Worm (Caenorhabditis elegans) whole organism, L2 larva: ENCODE measurements around the gene C13B4.1.
A peak's percentile ranks its signal among the peaks of the same experiment; 100 is the strongest.

Experiments used
- C34F6.9 ChIP-seq: fragments of 150-350 bp; optimal IDR thresholded peaks from 2 replicates; lab custom pipeline; 2014; ENCODE audit warnings: missing biosample characterization, missing genetic modification characterization
- F13H6.1 ChIP-seq: sonication (generic microtip); optimal IDR thresholded peaks from 2 replicates; lab custom pipeline; 2016; ENCODE audit warnings: missing genetic modification characterization, missing compliant biosample characterization
- R02D3.7 ChIP-seq: fragments of 150-350 bp; optimal IDR thresholded peaks from 2 replicates; lab custom pipeline; 2014; ENCODE audit warnings: missing biosample characterization, missing genetic modification characterization
- Y55F3AM.14 ChIP-seq: fragments of 200-800 bp; sonication (Bioruptor generic); optimal IDR thresholded peaks from 2 replicates; lab custom pipeline; 2018; ENCODE audit warnings: mild to moderate bottlenecking, missing genetic modification characterization, missing compliant biosample characterization
- ZK546.5 ChIP-seq: sonication (generic microtip); optimal IDR thresholded peaks from 2 replicates; lab custom pipeline; 2017; ENCODE audit warnings: missing biosample characterization, missing genetic modification characterization
- alr-1 ChIP-seq: fragments of 150-350 bp; optimal IDR thresholded peaks from 2 replicates; lab custom pipeline; 2014; ENCODE audit warnings: missing biosample characterization, missing genetic modification characterization
- aly-2 ChIP-seq: fragments of 150-350 bp; optimal IDR thresholded peaks from 2 replicates; lab custom pipeline; 2014; ENCODE audit warnings: missing biosample characterization, missing genetic modification characterization
- ama-1 ChIP-seq: fragments of 150-350 bp; optimal IDR thresholded peaks from 2 replicates; lab custom pipeline; 2018; ENCODE audit warnings: inconsistent platforms
- blmp-1 ChIP-seq: sonication (generic microtip); optimal IDR thresholded peaks from 2 replicates; lab custom pipeline; 2017; ENCODE audit warnings: missing genetic modification characterization, mild to moderate bottlenecking, missing compliant biosample characterization, antibody characterized with exemption, moderate library complexity; ENCODE audit not compliant: insufficient read depth
- ceh-16 ChIP-seq: fragments of 150-350 bp; optimal IDR thresholded peaks from 2 replicates; lab custom pipeline; 2014; ENCODE audit warnings: missing biosample characterization, missing genetic modification characterization
- ceh-82 ChIP-seq: fragments of 150-350 bp; optimal IDR thresholded peaks from 2 replicates; lab custom pipeline; 2014; ENCODE audit warnings: missing biosample characterization, missing genetic modification characterization
- crh-2 ChIP-seq: sonication (generic microtip); optimal IDR thresholded peaks from 2 replicates; lab custom pipeline; 2017; ENCODE audit warnings: missing biosample characterization, missing genetic modification characterization
- dmd-4 ChIP-seq: sonication (generic microtip); optimal IDR thresholded peaks from 2 replicates; lab custom pipeline; 2017; ENCODE audit warnings: missing biosample characterization, missing genetic modification characterization
- elt-1 ChIP-seq: fragments of 150-350 bp; optimal IDR thresholded peaks from 2 replicates; lab custom pipeline; 2014; ENCODE audit warnings: missing biosample characterization, missing genetic modification characterization
- elt-3 ChIP-seq: sonication (generic microtip); optimal IDR thresholded peaks from 2 replicates; lab custom pipeline; 2017; ENCODE audit warnings: missing biosample characterization, missing genetic modification characterization
- fos-1 ChIP-seq: fragments of 150-350 bp; optimal IDR thresholded peaks from 2 replicates; lab custom pipeline; 2014; ENCODE audit warnings: missing biosample characterization, missing genetic modification characterization
- gmeb-1 ChIP-seq: fragments of 150-350 bp; optimal IDR thresholded peaks from 2 replicates; lab custom pipeline; 2014; ENCODE audit warnings: missing biosample characterization, missing genetic modification characterization
- lin-11 ChIP-seq: fragments of 150-350 bp; sonication (generic microtip); optimal IDR thresholded peaks from 2 replicates; lab custom pipeline; 2014; ENCODE audit warnings: missing biosample characterization, missing genetic modification characterization, inconsistent platforms, mixed read lengths
- lin-13 ChIP-seq: fragments of 150-350 bp; optimal IDR thresholded peaks from 2 replicates; lab custom pipeline; 2014; ENCODE audit warnings: missing biosample characterization, missing genetic modification reagents, missing genetic modification characterization
- lin-39 ChIP-seq: fragments of 150-350 bp; optimal IDR thresholded peaks from 2 replicates; lab custom pipeline; 2014; ENCODE audit warnings: missing biosample characterization, missing genetic modification reagents, missing genetic modification characterization
- lsy-2 ChIP-seq, 2 experiments: fragments of 150-350 bp in 1 of 2; sonication (generic microtip) in 1 of 2; optimal IDR thresholded peaks; 2 replicates each; lab custom pipeline; 2014 to 2017; ENCODE audit warnings: missing biosample characterization in 2 of 2, missing genetic modification characterization in 2 of 2
- mab-5 ChIP-seq: fragments of 150-350 bp; optimal IDR thresholded peaks from 2 replicates; lab custom pipeline; 2014; ENCODE audit warnings: missing biosample characterization, missing genetic modification characterization
- mbf-1 ChIP-seq: sonication (generic microtip); optimal IDR thresholded peaks from 2 replicates; lab custom pipeline; 2017; ENCODE audit warnings: missing biosample characterization, missing genetic modification characterization
- nhr-11 ChIP-seq: fragments of 150-350 bp; optimal IDR thresholded peaks from 2 replicates; lab custom pipeline; 2014; ENCODE audit warnings: missing biosample characterization, missing genetic modification characterization
- nhr-12 ChIP-seq: fragments of 150-350 bp; optimal IDR thresholded peaks from 2 replicates; lab custom pipeline; 2014; ENCODE audit warnings: missing biosample characterization, missing genetic modification characterization
- nhr-129 ChIP-seq: fragments of 150-350 bp; optimal IDR thresholded peaks from 2 replicates; lab custom pipeline; 2014; ENCODE audit warnings: missing biosample characterization, missing genetic modification characterization
- nhr-21 ChIP-seq: fragments of 150-350 bp; optimal IDR thresholded peaks from 2 replicates; lab custom pipeline; 2014; ENCODE audit warnings: missing biosample characterization, missing genetic modification characterization
- nhr-23 ChIP-seq: fragments of 150-350 bp; optimal IDR thresholded peaks from 2 replicates; lab custom pipeline; 2014; ENCODE audit warnings: missing biosample characterization, missing genetic modification reagents, missing genetic modification characterization
- nhr-237 ChIP-seq: fragments of 150-350 bp; optimal IDR thresholded peaks from 2 replicates; lab custom pipeline; 2014; ENCODE audit warnings: missing biosample characterization, missing genetic modification characterization
- nhr-25 ChIP-seq: fragments of 150-350 bp; sonication (generic microtip); optimal IDR thresholded peaks from 3 replicates; lab custom pipeline; 2014; ENCODE audit warnings: missing biosample characterization, missing genetic modification characterization
- nhr-6 ChIP-seq: fragments of 150-350 bp; optimal IDR thresholded peaks from 2 replicates; lab custom pipeline; 2014; ENCODE audit warnings: missing biosample characterization, missing genetic modification characterization
- nhr-77 ChIP-seq: fragments of 150-350 bp; optimal IDR thresholded peaks from 2 replicates; lab custom pipeline; 2014; ENCODE audit warnings: missing biosample characterization, missing genetic modification characterization
- peb-1 ChIP-seq: fragments of 150-350 bp; optimal IDR thresholded peaks from 2 replicates; lab custom pipeline; 2014; ENCODE audit warnings: missing biosample characterization, missing genetic modification characterization
- sem-4 ChIP-seq: fragments of 150-350 bp; optimal IDR thresholded peaks from 2 replicates; lab custom pipeline; 2014; ENCODE audit warnings: missing biosample characterization, missing genetic modification reagents, missing genetic modification characterization
- skn-1 ChIP-seq: sonication (generic microtip); optimal IDR thresholded peaks from 2 replicates; lab custom pipeline; 2017; ENCODE audit warnings: missing biosample characterization, missing genetic modification characterization
- sma-3 ChIP-seq: sonication (generic microtip); optimal IDR thresholded peaks from 2 replicates; lab custom pipeline; 2016; ENCODE audit warnings: missing genetic modification reagents, missing genetic modification characterization, missing compliant biosample characterization
- sma-9 ChIP-seq, 2 experiments: fragments of 150-350 bp in 1 of 2; sonication (generic microtip) in 1 of 2; optimal IDR thresholded peaks; 2 replicates each; lab custom pipeline; 2014 to 2016; ENCODE audit warnings: missing genetic modification characterization in 2 of 2, mild to moderate bottlenecking in 1 of 2, missing biosample characterization in 1 of 2, missing compliant biosample characterization in 1 of 2, missing genetic modification reagents in 1 of 2, moderate library complexity in 1 of 2
- unc-39 ChIP-seq: fragments of 150-350 bp; optimal IDR thresholded peaks from 2 replicates; lab custom pipeline; 2014; ENCODE audit warnings: missing biosample characterization, missing genetic modification characterization
- unc-55 ChIP-seq: fragments of 150-350 bp; sonication (generic microtip); optimal IDR thresholded peaks from 3 replicates; lab custom pipeline; 2014; ENCODE audit warnings: missing biosample characterization, missing genetic modification reagents, missing genetic modification characterization
- zag-1 ChIP-seq: fragments of 150-350 bp; optimal IDR thresholded peaks from 2 replicates; lab custom pipeline; 2014; ENCODE audit warnings: missing biosample characterization, missing genetic modification characterization
- ztf-1 ChIP-seq: fragments of 200-800 bp; sonication (Bioruptor generic); conservative IDR thresholded peaks from 2 replicates; pipeline ENCODE4 v1.3.6; 2022; ENCODE audit warnings: missing genetic modification characterization, missing compliant biosample characterization
- ztf-4 ChIP-seq: fragments of 150-350 bp; optimal IDR thresholded peaks from 2 replicates; lab custom pipeline; 2014; ENCODE audit warnings: missing biosample characterization, missing genetic modification characterization

The C13B4.1 gene

ce11 chrII:14496809-14497208, 17.4 kb upstream of the C13B4.1 start (continued):
- TF ChIP-seq lin-13 (peak; percentile 76), fos-1 (tag; lab: Kevin White, UChicago) (peak; percentile 74), ztf-1 (no peak), unc-55 (GFP tag; lab: Kevin White, UChicago) (peak; percentile 66), F13H6.1 (tag; lab: Kevin White, UChicago) (peak; percentile 70), nhr-237 (no peak), ama-1 (lab: Kevin White, UChicago) (no peak)

- TF ChIP-seq C34F6.9 (tag; lab: Kevin White, UChicago) (no peak), crh-2 (peak; percentile 42), nhr-21 (tag; lab: Kevin White, UChicago) (peak; percentile 55), fos-1 (tag; lab: Kevin White, UChicago) (peak; percentile 1), nhr-77 (tag; lab: Kevin White, UChicago) (peak; percentile 35), sma-9 (GFP tag; optimal IDR thresholded peaks at IDR 0.05; lab: Kevin White, UChicago) (peak; percentile 87), sma-9 (tag; optimal IDR thresholded peaks at IDR 0.05; lab: Kevin White, UChicago) (no peak), nhr-6 (tag; lab: Kevin White, UChicago) (no peak), ztf-1 (no peak), Y55F3AM.14 (GFP tag; lab: Kevin White, UChicago) (no peak), nhr-25 (tag; lab: Kevin White, UChicago) (peak; percentile 12), nhr-129 (peak; percentile 43), blmp-1 (tag; lab: Kevin White, UChicago) (peak; percentile 54)
Observed at ce11 chrII:14495341-14495740, 15.9 kb upstream of the C13B4.1 start.

ce11 chrII:14494464-14494863, 15.0 kb upstream of the C13B4.1 start:
- TF ChIP-seq alr-1 (no peak), gmeb-1 (tag; lab: Kevin White, UChicago) (no peak), nhr-237 (no peak), fos-1 (tag; lab: Kevin White, UChicago) (peak; percentile 55), sem-4 (tag; lab: Kevin White, UChicago) (no peak), unc-55 (GFP tag; lab: Kevin White, UChicago) (no peak), dmd-4 (tag; lab: Kevin White, UChicago) (no peak), C34F6.9 (tag; lab: Kevin White, UChicago) (no peak), F13H6.1 (tag; lab: Kevin White, UChicago) (no peak), elt-1 (tag; lab: Kevin White, UChicago) (no peak), ztf-4 (tag; lab: Kevin White, UChicago) (no peak), lsy-2 (tag; optimal IDR thresholded peaks at IDR 0.05; lab: Kevin White, UChicago) (no peak), lin-13 (no peak), crh-2 (no peak), lin-39 (tag; lab: Kevin White, UChicago) (no peak), aly-2 (tag; lab: Kevin White, UChicago) (no peak), nhr-11 (no peak), sma-3 (GFP tag; lab: Kevin White, UChicago) (no peak), blmp-1 (tag; lab: Kevin White, UChicago) (peak; percentile 12), unc-39 (no peak), peb-1 (tag; lab: Kevin White, UChicago) (no peak), sma-9 (GFP tag; optimal IDR thresholded peaks at IDR 0.05; lab: Kevin White, UChicago) (peak; percentile 30), sma-9 (tag; optimal IDR thresholded peaks at IDR 0.05; lab: Kevin White, UChicago) (no peak), ztf-1 (no peak), ceh-82 (no peak), mab-5 (no peak), skn-1 (tag; lab: Kevin White, UChicago) (peak; percentile 92), ZK546.5 (tag; lab: Kevin White, UChicago) (no peak), nhr-6 (tag; lab: Kevin White, UChicago) (no peak)

- no peak for TF ChIP-seq aly-2 (tag; lab: Kevin White, UChicago)
- TF ChIP-seq lin-13: no peak
- peak; percentile 61 for TF ChIP-seq ama-1 (lab: Kevin White, UChicago)
- TF ChIP-seq nhr-77 (tag; lab: Kevin White, UChicago): no peak
- TF ChIP-seq unc-39: no peak
Observed at ce11 chrII:14494414-14494463, 14.8 kb upstream of the C13B4.1 start, which contains the start of gene cysl-2. Gene cysl-2 (minus strand): TSS chrII:14494451.

- TF ChIP-seq sem-4 (tag; lab: Kevin White, UChicago) (no peak), nhr-25 (tag; lab: Kevin White, UChicago) (no peak), ama-1 (lab: Kevin White, UChicago) (no peak), elt-3 (no peak), R02D3.7 (tag; lab: Kevin White, UChicago) (no peak), zag-1 (tag; lab: Kevin White, UChicago) (no peak), ZK546.5 (tag; lab: Kevin White, UChicago) (no peak), lin-11 (tag; lab: Kevin White, UChicago) (no peak), sma-3 (GFP tag; lab: Kevin White, UChicago) (no peak), mbf-1 (tag; lab: Kevin White, UChicago) (no peak), lin-39 (tag; lab: Kevin White, UChicago) (no peak), ceh-16 (tag; lab: Kevin White, UChicago) (no peak), Y55F3AM.14 (GFP tag; lab: Kevin White, UChicago) (no peak), ztf-1 (no peak), nhr-23 (no peak), nhr-12 (no peak), ceh-82 (no peak)
Observed at ce11 chrII:14494014-14494413, 14.6 kb upstream of the C13B4.1 start.
